Worm (Caenorhabditis elegans) whole organism, mixed stage, embryonic: ENCODE results near the gene glc-4.

Source experiments
- M03D4.4 ChIP-seq: sonication (generic microtip); optimal IDR thresholded peaks from 2 replicates; lab custom pipeline; 2017; ENCODE audit warnings: mild to moderate bottlenecking, missing genetic modification characterization, missing compliant biosample characterization
- bed-3 ChIP-seq: fragments of 200-800 bp; sonication (Bioruptor generic); optimal IDR thresholded peaks from 3 replicates; lab custom pipeline; 2018; ENCODE audit warnings: mild to moderate bottlenecking, missing genetic modification characterization, moderate library complexity, missing compliant biosample characterization
- blmp-1 ChIP-seq: fragments of 150-350 bp; optimal IDR thresholded peaks from 2 replicates; lab custom pipeline; 2014; ENCODE audit warnings: missing biosample characterization, missing genetic modification characterization
- ceh-39 ChIP-seq: fragments of 150-350 bp; optimal IDR thresholded peaks from 2 replicates; lab custom pipeline; 2014; ENCODE audit warnings: missing biosample characterization, missing genetic modification characterization
- ceh-83 ChIP-seq: fragments of 200-800 bp; sonication (Bioruptor generic); optimal IDR thresholded peaks from 2 replicates; lab custom pipeline; 2018; ENCODE audit warnings: mild to moderate bottlenecking, missing genetic modification characterization, missing compliant biosample characterization
- ces-1 ChIP-seq: fragments of 150-350 bp; optimal IDR thresholded peaks from 2 replicates; lab custom pipeline; 2014; ENCODE audit warnings: missing biosample characterization, missing genetic modification reagents, missing genetic modification characterization
- cnd-1 ChIP-seq: fragments of 200-800 bp; sonication (Bioruptor generic); optimal IDR thresholded peaks from 2 replicates; lab custom pipeline; 2018; ENCODE audit warnings: mild to moderate bottlenecking, missing genetic modification characterization, missing compliant biosample characterization
- drap-1 ChIP-seq: fragments of 200-800 bp; sonication (Bioruptor generic); optimal IDR thresholded peaks from 3 replicates; lab custom pipeline; 2018; ENCODE audit warnings: mild to moderate bottlenecking, missing genetic modification characterization, missing compliant biosample characterization
- elt-1 ChIP-seq: sonication (generic microtip); optimal IDR thresholded peaks from 2 replicates; lab custom pipeline; 2017; ENCODE audit warnings: missing genetic modification characterization, mild to moderate bottlenecking, missing compliant biosample characterization, antibody characterized with exemption, moderate library complexity, borderline replicate concordance; ENCODE audit not compliant: insufficient read depth
- elt-3 ChIP-seq: fragments of 150-350 bp; optimal IDR thresholded peaks from 2 replicates; lab custom pipeline; 2014; ENCODE audit warnings: missing biosample characterization, missing genetic modification characterization
- hlh-1 ChIP-seq: fragments of 150-350 bp; optimal IDR thresholded peaks from 2 replicates; lab custom pipeline; 2014; ENCODE audit warnings: missing biosample characterization, missing genetic modification reagents, missing genetic modification characterization
- lin-13 ChIP-seq: fragments of 150-350 bp; optimal IDR thresholded peaks from 2 replicates; lab custom pipeline; 2014; ENCODE audit warnings: missing biosample characterization, missing genetic modification characterization
- lin-32 ChIP-seq: fragments of 200-800 bp; sonication (Bioruptor generic); optimal IDR thresholded peaks from 2 replicates; lab custom pipeline; 2018; ENCODE audit warnings: mild to moderate bottlenecking, missing genetic modification characterization, missing compliant biosample characterization
- lsy-2 ChIP-seq: fragments of 150-350 bp; optimal IDR thresholded peaks from 2 replicates; lab custom pipeline; 2014; ENCODE audit warnings: missing biosample characterization, missing genetic modification characterization
- mab-5 ChIP-seq: fragments of 150-350 bp; optimal IDR thresholded peaks from 2 replicates; lab custom pipeline; 2014; ENCODE audit warnings: missing biosample characterization, missing genetic modification characterization
- mep-1 ChIP-seq: fragments of 150-350 bp; optimal IDR thresholded peaks from 2 replicates; lab custom pipeline; 2017; ENCODE audit warnings: missing biosample characterization, missing genetic modification reagents, missing genetic modification characterization, inconsistent platforms
- mls-2 ChIP-seq: sonication (generic microtip); optimal IDR thresholded peaks from 2 replicates; lab custom pipeline; 2016; ENCODE audit warnings: mild to moderate bottlenecking, missing genetic modification characterization, moderate library complexity, missing compliant biosample characterization
- nhr-2 ChIP-seq: fragments of 150-350 bp; optimal IDR thresholded peaks from 2 replicates; lab custom pipeline; 2014; ENCODE audit warnings: missing biosample characterization, missing genetic modification characterization
- nhr-237 ChIP-seq: fragments of 150-350 bp; optimal IDR thresholded peaks from 2 replicates; lab custom pipeline; 2014; ENCODE audit warnings: missing biosample characterization, missing genetic modification characterization
- nhr-28 ChIP-seq: fragments of 150-350 bp; optimal IDR thresholded peaks from 2 replicates; lab custom pipeline; 2014; ENCODE audit warnings: missing biosample characterization, missing genetic modification characterization
- nhr-76 ChIP-seq: sonication (generic microtip); optimal IDR thresholded peaks from 2 replicates; lab custom pipeline; 2017; ENCODE audit warnings: missing biosample characterization, missing genetic modification characterization
- pha-4 ChIP-seq: fragments of 150-350 bp; optimal IDR thresholded peaks from 2 replicates; lab custom pipeline; 2018; ENCODE audit warnings: missing biosample characterization, missing genetic modification reagents, missing genetic modification characterization
- sem-2 ChIP-seq: fragments of 200-800 bp; sonication (Bioruptor generic); optimal IDR thresholded peaks from 2 replicates; lab custom pipeline; 2018; ENCODE audit warnings: mild to moderate bottlenecking, missing genetic modification characterization, missing compliant biosample characterization
- snpc-4 ChIP-seq: fragments of 150-350 bp; optimal IDR thresholded peaks from 2 replicates; lab custom pipeline; 2014; ENCODE audit warnings: missing biosample characterization, missing genetic modification characterization
- sptf-1 ChIP-seq: sonication (generic microtip); optimal IDR thresholded peaks from 2 replicates; lab custom pipeline; 2017; ENCODE audit warnings: mild to moderate bottlenecking, missing genetic modification characterization, moderate library complexity, missing compliant biosample characterization
- unc-120 ChIP-seq: sonication (generic microtip); optimal IDR thresholded peaks from 2 replicates; lab custom pipeline; 2017; ENCODE audit warnings: missing genetic modification characterization, missing compliant biosample characterization; ENCODE audit not compliant: poor library complexity, severe bottlenecking
- unc-39 ChIP-seq: fragments of 150-350 bp; optimal IDR thresholded peaks from 2 replicates; lab custom pipeline; 2014; ENCODE audit warnings: missing biosample characterization, missing genetic modification characterization
- unc-62 ChIP-seq: fragments of 150-350 bp; optimal IDR thresholded peaks from 2 replicates; lab custom pipeline; 2014; ENCODE audit warnings: missing biosample characterization, missing genetic modification reagents, missing genetic modification characterization
- ztf-11 ChIP-seq: fragments of 150-350 bp; optimal IDR thresholded peaks from 2 replicates; lab custom pipeline; 2014; ENCODE audit warnings: missing biosample characterization, missing genetic modification characterization

Gene glc-4

ce11 chrII:7199308-7199707 lies 24.6 kb upstream of the glc-4 start, which contains the start of gene E04F6.6:
TSS of gene E04F6.6 (minus strand) at chrII:7199565.
- no peak for TF ChIP-seq elt-3 (tag; lab: Kevin White, UChicago)
- TF ChIP-seq ceh-83 (GFP tag; lab: Kevin White, UChicago) = no peak
- TF ChIP-seq sem-2 = no peak
- no peak for TF ChIP-seq bed-3 (GFP tag; lab: Kevin White, UChicago)
- TF ChIP-seq lsy-2 (tag; lab: Kevin White, UChicago) = no peak
- TF ChIP-seq cnd-1 (tag; lab: Kevin White, UChicago) = no peak
- TF ChIP-seq ces-1 = no peak
- TF ChIP-seq, all 35 proteins: peak for 0

DNA sequence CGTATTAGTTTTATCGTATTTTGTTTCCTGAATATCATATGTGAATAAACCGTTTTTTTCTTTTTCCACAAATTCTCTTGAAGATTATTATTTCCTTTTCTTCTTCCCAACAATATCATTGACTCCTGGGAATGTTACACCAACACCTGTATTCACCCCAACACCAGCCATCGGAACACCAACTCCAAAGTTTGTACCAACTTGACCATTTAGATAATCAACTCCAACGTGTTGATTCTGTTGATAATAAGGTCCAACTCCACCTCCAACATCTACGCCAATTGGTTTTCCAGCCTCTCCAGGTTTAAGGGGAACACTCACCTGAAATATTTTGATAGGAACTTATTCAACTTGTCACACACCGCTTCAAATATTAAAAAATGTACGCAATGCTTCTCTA lies 22.7 kb upstream of the glc-4 start:
- TF ChIP-seq M03D4.4 (no peak), sptf-1 (tag; lab: Kevin White, UChicago) (no peak), pha-4 (tag; lab: Kevin White, UChicago) (no peak), unc-62 (GFP tag; lab: Kevin White, UChicago) (no peak), ces-1 (no peak), nhr-237 (tag; lab: Kevin White, UChicago) (no peak), mep-1 (tag; lab: Kevin White, UChicago) (no peak), nhr-2 (tag; lab: Kevin White, UChicago) (no peak), unc-120 (tag; lab: Kevin White, UChicago) (no peak), lin-32 (GFP tag; lab: Kevin White, UChicago) (no peak), hlh-1 (tag; lab: Kevin White, UChicago) (no peak), ceh-83 (GFP tag; lab: Kevin White, UChicago) (no peak), snpc-4 (no peak), nhr-76 (tag; lab: Kevin White, UChicago) (no peak), drap-1 (GFP tag; lab: Kevin White, UChicago) (no peak), cnd-1 (tag; lab: Kevin White, UChicago) (no peak), nhr-28 (tag; lab: Kevin White, UChicago) (no peak), lsy-2 (tag; lab: Kevin White, UChicago) (no peak), mls-2 (tag; lab: Kevin White, UChicago) (no peak)

- TF ChIP-seq ztf-11 (tag; lab: Kevin White, UChicago) (no peak), nhr-237 (tag; lab: Kevin White, UChicago) (no peak), unc-120 (tag; lab: Kevin White, UChicago) (no peak), ces-1 (no peak), drap-1 (GFP tag; lab: Kevin White, UChicago) (no peak), hlh-1 (tag; lab: Kevin White, UChicago) (no peak), mab-5 (tag; lab: Kevin White, UChicago) (no peak), lsy-2 (tag; lab: Kevin White, UChicago) (no peak), mep-1 (tag; lab: Kevin White, UChicago) (no peak), blmp-1 (tag; lab: Kevin White, UChicago) (no peak), sptf-1 (tag; lab: Kevin White, UChicago) (no peak), ceh-83 (GFP tag; lab: Kevin White, UChicago) (no peak)
Measured at ce11 chrII:7196040-7196439, 21.3 kb upstream of the glc-4 start, which contains the start of gene maoc-1. TSS of gene maoc-1 (plus strand) at chrII:7196276.

DNA sequence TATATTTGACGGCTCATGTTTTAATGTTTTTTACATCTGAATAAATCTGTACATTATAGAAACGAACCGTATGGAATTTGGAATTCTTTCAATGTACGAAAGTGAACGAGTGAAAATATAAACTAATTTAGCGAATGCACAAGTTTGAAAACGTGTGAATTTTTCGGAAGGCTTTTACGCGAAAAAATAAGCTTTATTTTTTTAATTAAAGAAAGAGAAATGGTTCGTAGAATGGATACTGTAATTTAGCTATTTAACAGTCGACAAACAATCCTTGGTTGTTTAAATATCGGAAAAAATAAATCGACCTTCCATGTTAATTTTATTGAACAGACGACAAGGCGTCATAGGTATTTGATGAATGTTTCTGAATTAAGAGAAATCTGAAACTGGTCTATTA lies 20.8 kb upstream of the glc-4 start, which contains the start of gene acdh-12:
acdh-12 (minus strand) TSS at position 101 of the 400 bp plus-strand sequence.
- TF ChIP-seq sem-2 (no peak), unc-39 (tag; lab: Kevin White, UChicago) (no peak), ceh-83 (GFP tag; lab: Kevin White, UChicago) (no peak), elt-1 (tag; lab: Kevin White, UChicago) (no peak), drap-1 (GFP tag; lab: Kevin White, UChicago) (no peak)

DNA sequence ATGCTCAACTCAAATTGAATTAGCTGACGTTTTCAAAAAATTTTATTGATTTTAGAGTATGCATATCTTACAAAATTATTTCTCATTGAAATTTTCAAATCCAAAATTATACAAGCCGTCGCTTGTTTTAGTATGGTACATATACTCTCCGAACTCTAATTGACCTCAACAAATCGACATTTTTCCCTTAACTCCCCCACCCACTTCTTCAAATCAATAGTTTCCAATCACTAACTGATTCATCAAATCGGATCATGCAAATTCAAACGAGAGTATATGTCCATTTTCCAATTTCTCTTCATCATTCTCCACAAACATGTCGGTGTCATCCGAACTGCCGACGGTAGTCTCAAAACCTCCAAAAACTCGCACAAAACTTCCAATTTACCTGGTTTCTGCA lies 14.4 kb upstream of the glc-4 start, which contains the start of gene E04F6.4:
E04F6.4 (plus strand) TSS at position 301 of the 400 bp plus-strand sequence.
- no peak for TF ChIP-seq nhr-237 (tag; lab: Kevin White, UChicago)
- TF ChIP-seq, all 35 proteins: peak for 0

ce11 chrII:7187110-7187509 lies 12.4 kb upstream of the glc-4 start, which contains the start of gene C27H5.6:
TSS of gene C27H5.6 (minus strand) at chrII:7187210.
- TF ChIP-seq ceh-39 (no peak), drap-1 (GFP tag; lab: Kevin White, UChicago) (no peak), lin-32 (GFP tag; lab: Kevin White, UChicago) (no peak), lsy-2 (tag; lab: Kevin White, UChicago) (no peak), lin-13 (tag; lab: Kevin White, UChicago) (no peak), nhr-2 (tag; lab: Kevin White, UChicago) (no peak), bed-3 (GFP tag; lab: Kevin White, UChicago) (no peak)
